Worm (Caenorhabditis elegans): ENCODE results near the gene wht-1.

wht-1 gene

ce11 chrIII:6135211-6135610 lies 47.7 kb upstream of the wht-1 start:
- TF ChIP-seq F37D6.2 (tag; optimal IDR thresholded peaks at IDR 0.05): peak; percentile 57
- TF ChIP-seq zip-11 (GFP tag; IDR thresholded peaks at IDR 0.05): no peak
- TF ChIP-seq rbr-2 (tag; optimal IDR thresholded peaks at IDR 0.05): peak; percentile 18
- TF ChIP-seq Y75B8A.6 (GFP tag; IDR thresholded peaks at IDR 0.05): no peak
- TF ChIP-seq dmd-9 (GFP tag; IDR thresholded peaks at IDR 0.05): no peak
- TF ChIP-seq hlh-30 (tag; optimal IDR thresholded peaks at IDR 0.05; ENCODE audit: insufficient read depth): no peak
- no peak for TF ChIP-seq unc-130 (GFP tag; optimal IDR thresholded peaks at IDR 0.05)
- TF ChIP-seq ceh-28 (tag; optimal IDR thresholded peaks at IDR 0.05): no peak
- no peak for TF ChIP-seq nhr-6 (tag; optimal IDR thresholded peaks at IDR 0.05)
- no peak for TF ChIP-seq dve-1 (tag; optimal IDR thresholded peaks at IDR 0.05; ENCODE audit: insufficient read depth)
- TF ChIP-seq daf-12 (tag; optimal IDR thresholded peaks at IDR 0.05): no peak
- TF ChIP-seq set-16 (GFP tag; IDR thresholded peaks at IDR 0.05): peak; percentile 89
- TF ChIP-seq ces-1 (GFP tag; optimal IDR thresholded peaks at IDR 0.05): peak; percentile 5
- TF ChIP-seq unc-62 (GFP tag; optimal IDR thresholded peaks at IDR 0.05 in 1 of 2): peak in 1 of 2 experiments; percentile 93
- TF ChIP-seq unc-62 (tag; optimal IDR thresholded peaks at IDR 0.05): no peak
- no peak for TF ChIP-seq T20F7.1 (GFP tag; optimal IDR thresholded peaks at IDR 0.05)
- no peak for TF ChIP-seq jun-1 (tag; optimal IDR thresholded peaks at IDR 0.05)
- TF ChIP-seq F49E8.2 (tag; optimal IDR thresholded peaks at IDR 0.05; ENCODE audit: borderline replicate concordance): no peak
- TF ChIP-seq duxl-1 (tag; optimal IDR thresholded peaks at IDR 0.05; ENCODE audit: poor library complexity): no peak
- no peak for TF ChIP-seq lsy-2 (tag; optimal IDR thresholded peaks at IDR 0.05)
- TF ChIP-seq hmg-1.1 (GFP tag; IDR thresholded peaks at IDR 0.05): no peak
- TF ChIP-seq aha-1 (tag): peak; percentile 68
- no peak for TF ChIP-seq daf-19 (GFP tag; conservative IDR thresholded peaks at IDR 0.05)
- peak in 1 of 2 experiments; percentile 18 for TF ChIP-seq mdl-1 (tag; optimal IDR thresholded peaks at IDR 0.05)
- TF ChIP-seq hlh-11 (tag; optimal IDR thresholded peaks at IDR 0.05): peak; percentile 9
- TF ChIP-seq lir-3 (tag; optimal IDR thresholded peaks at IDR 0.05): no peak
- no peak for TF ChIP-seq attf-4 (tag; optimal IDR thresholded peaks at IDR 0.05)
- 0 out of 2 replicates have a peak, but pooled peaks have one; percentile 7 for TF ChIP-seq dmd-8 (GFP tag; IDR thresholded peaks at IDR 0.05)
- no peak for TF ChIP-seq mxl-2 (GFP tag; conservative IDR thresholded peaks at IDR 0.05)
- no peak for TF ChIP-seq nhr-102 (tag; optimal IDR thresholded peaks at IDR 0.05)
- peak; percentile 29; the same call in 1 of the 2 replicates for TF ChIP-seq egl-43 (GFP tag; IDR thresholded peaks at IDR 0.05)
- TF ChIP-seq ZK337.2 (GFP tag; IDR thresholded peaks at IDR 0.05): no peak
- TF ChIP-seq nhr-77 (tag; optimal IDR thresholded peaks at IDR 0.05): no peak
- no peak for TF ChIP-seq lin-13 (GFP tag; optimal IDR thresholded peaks at IDR 0.05)
- peak; percentile 67; the same call in 1 of the 2 replicates for TF ChIP-seq ctbp-1 (GFP tag; IDR thresholded peaks at IDR 0.05)
- no peak for TF ChIP-seq nhr-111 (GFP tag; optimal IDR thresholded peaks at IDR 0.05)
- TF ChIP-seq lin-15B (tag; optimal IDR thresholded peaks at IDR 0.05): no peak
- no peak for TF ChIP-seq R02D3.7 (tag; optimal IDR thresholded peaks at IDR 0.05)
- TF ChIP-seq zip-2 (tag; optimal IDR thresholded peaks at IDR 0.05): no peak
- TF ChIP-seq mep-1 (tag; optimal IDR thresholded peaks at IDR 0.05): peak; percentile 69

ce11 chrIII:6134111-6134510 lies 46.6 kb upstream of the wht-1 start:
- no peak for TF ChIP-seq lir-3 (tag; optimal IDR thresholded peaks at IDR 0.05)
- no peak for TF ChIP-seq ctbp-1 (GFP tag; IDR thresholded peaks at IDR 0.05)
- no peak for TF ChIP-seq mdl-1 (tag; optimal IDR thresholded peaks at IDR 0.05)
- TF ChIP-seq aha-1 (tag): no peak
- TF ChIP-seq gei-8 (GFP tag; optimal IDR thresholded peaks at IDR 0.05): no peak
- no peak for TF ChIP-seq nhr-111 (GFP tag; optimal IDR thresholded peaks at IDR 0.05)
- TF ChIP-seq unc-130 (GFP tag; optimal IDR thresholded peaks at IDR 0.05): no peak
- no peak for TF ChIP-seq lin-29 (GFP tag; IDR thresholded peaks at IDR 0.05)
- TF ChIP-seq mxl-3 (GFP tag; optimal IDR thresholded peaks at IDR 0.05): no peak
- no peak for TF ChIP-seq ztf-7 (tag; optimal IDR thresholded peaks at IDR 0.05)
- TF ChIP-seq unc-39 (tag; optimal IDR thresholded peaks at IDR 0.05): no peak
- TF ChIP-seq T20F7.1 (GFP tag; optimal IDR thresholded peaks at IDR 0.05): no peak
- TF ChIP-seq pqm-1 (tag; optimal IDR thresholded peaks at IDR 0.05): peak; percentile 28
- no peak for TF ChIP-seq zfp-3 (GFP tag; conservative IDR thresholded peaks at IDR 0.05)
- TF ChIP-seq unc-62 (GFP tag; optimal IDR thresholded peaks at IDR 0.05 in 1 of 2): peak in 1 of 2 experiments; percentile 73
- no peak for TF ChIP-seq unc-62 (tag; optimal IDR thresholded peaks at IDR 0.05)
- TF ChIP-seq jun-1 (tag; optimal IDR thresholded peaks at IDR 0.05): no peak
- no peak for TF ChIP-seq tag-97 (GFP tag; IDR thresholded peaks at IDR 0.05)
- peak; percentile 27 for TF ChIP-seq nhr-28 (tag; optimal IDR thresholded peaks at IDR 0.05)
- no peak for TF ChIP-seq ceh-82 (tag; optimal IDR thresholded peaks at IDR 0.05)
